Fruit fly (Drosophila melanogaster) whole organism, pupa: ENCODE measurements around the gene GluClalpha.

Experiments
- CG10348 ChIP-seq: fragments of 200-800 bp; sonication (Bioruptor generic); IDR thresholded peaks from 2 replicates; pipeline ENCODE4 v1.3.6; 2022; ENCODE audit warnings: missing biosample characterization, missing genetic modification characterization
- CG12605 ChIP-seq: fragments of 200-800 bp; sonication (Bioruptor generic); IDR thresholded peaks from 2 replicates; pipeline ENCODE4 v1.3.6; 2022; ENCODE audit warnings: missing biosample characterization, missing genetic modification characterization
- CG13204 ChIP-seq: fragments of 200-800 bp; sonication (Bioruptor generic); optimal IDR thresholded peaks from 2 replicates; lab custom pipeline; 2018; ENCODE audit warnings: missing biosample characterization, mild to moderate bottlenecking, missing genetic modification characterization, moderate library complexity
- CG14655 ChIP-seq: fragments of 200-800 bp; sonication (Bioruptor generic); optimal IDR thresholded peaks from 3 replicates; lab custom pipeline; 2017; ENCODE audit warnings: mild to moderate bottlenecking, missing biosample characterization, missing genetic modification reagents, missing genetic modification characterization
- CG15710 ChIP-seq: fragments of 200-800 bp; sonication (Bioruptor generic); optimal IDR thresholded peaks from 2 replicates; lab custom pipeline; 2018; ENCODE audit warnings: missing biosample characterization, mild to moderate bottlenecking, missing genetic modification characterization, moderate library complexity
- CG17806 ChIP-seq: fragments of 200-800 bp; sonication (Bioruptor generic); optimal IDR thresholded peaks from 2 replicates; lab custom pipeline; 2018; ENCODE audit warnings: missing biosample characterization, mild to moderate bottlenecking, missing genetic modification characterization, moderate library complexity
- CG32121 ChIP-seq: fragments of 200-800 bp; sonication (Bioruptor generic); IDR thresholded peaks from 2 replicates; pipeline ENCODE4 v1.3.6; 2022; ENCODE audit warnings: missing biosample characterization, missing genetic modification characterization
- CG34367 ChIP-seq: fragments of 200-800 bp; sonication (Bioruptor generic); optimal IDR thresholded peaks from 2 replicates; lab custom pipeline; 2018; ENCODE audit warnings: missing biosample characterization, mild to moderate bottlenecking, missing genetic modification characterization
- CG8159 ChIP-seq: fragments of 200-800 bp; sonication (Bioruptor generic); optimal IDR thresholded peaks from 3 replicates; lab custom pipeline; 2018; ENCODE audit warnings: missing biosample characterization, mild to moderate bottlenecking, missing genetic modification characterization, moderate library complexity
- CG8301 ChIP-seq: fragments of 200-800 bp; sonication (Bioruptor generic); optimal IDR thresholded peaks from 2 replicates; lab custom pipeline; 2018; ENCODE audit warnings: missing biosample characterization, mild to moderate bottlenecking, missing genetic modification characterization
- CG9948 ChIP-seq: fragments of 200-800 bp; sonication (Bioruptor generic); optimal IDR thresholded peaks from 2 replicates; lab custom pipeline; 2018; ENCODE audit warnings: missing biosample characterization, mild to moderate bottlenecking, missing genetic modification characterization, moderate library complexity
- EcR ChIP-seq: fragments of 200-800 bp; sonication (Bioruptor generic); optimal IDR thresholded peaks from 3 replicates; lab custom pipeline; 2019; ENCODE audit warnings: missing biosample characterization, missing genetic modification characterization, mild to moderate bottlenecking, moderate library complexity, missing genetic modification reagents
- Ets98B ChIP-seq: fragments of 200-800 bp; sonication (Bioruptor generic); IDR thresholded peaks from 2 replicates; pipeline ENCODE4 v1.3.6; 2022; ENCODE audit warnings: missing biosample characterization, missing genetic modification characterization
- gl ChIP-seq: fragments of 200-800 bp; sonication (Bioruptor generic); optimal IDR thresholded peaks from 2 replicates; lab custom pipeline; 2018; ENCODE audit warnings: missing biosample characterization, mild to moderate bottlenecking, missing genetic modification characterization

DNA sequence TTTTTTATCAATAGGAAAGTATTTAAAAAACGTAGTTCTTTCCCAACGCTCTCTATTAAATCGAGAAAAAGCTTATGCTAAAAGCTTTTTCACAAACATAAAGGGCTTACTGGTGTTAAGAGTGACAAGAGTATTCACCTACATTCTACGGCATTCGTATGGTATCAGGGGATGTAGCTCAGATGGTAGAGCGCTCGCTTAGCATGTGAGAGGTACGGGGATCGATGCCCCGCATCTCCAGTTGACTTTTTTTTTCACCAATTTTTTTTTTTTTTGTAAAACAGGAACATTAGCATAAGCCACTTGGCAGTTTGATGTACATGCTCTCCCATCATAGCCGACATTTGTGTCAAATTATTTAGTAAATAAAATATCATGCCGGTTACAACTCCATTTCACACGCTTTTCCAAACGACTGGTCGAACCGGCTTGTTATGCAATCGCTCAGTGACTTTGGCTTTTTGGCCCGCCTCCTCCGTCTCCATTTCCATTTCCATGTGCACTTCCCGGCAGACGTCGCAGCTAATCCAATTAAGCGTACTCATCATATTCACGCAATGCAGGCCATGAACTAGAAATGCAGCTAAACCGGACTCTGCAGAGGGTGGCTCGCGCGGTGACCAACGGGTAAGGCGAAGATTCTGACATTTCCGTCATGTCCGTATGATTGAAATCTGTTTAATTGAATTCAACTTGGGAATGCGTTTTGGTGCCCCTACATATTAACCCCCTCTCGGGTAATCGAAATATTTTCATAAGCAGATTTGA is 60.5 kb downstream of the GluClalpha start:
- TF ChIP-seq gl (no peak), CG32121 (GFP tag; lab: Robert Waterston, UW) (no peak), EcR (GFP tag; lab: Kevin White, UChicago) (no peak), CG34367 (no peak), Ets98B (GFP tag; lab: Robert Waterston, UW) (peak; percentile 20; the same call in 1 of the 2 replicates), CG17806 (tag; lab: Kevin White, UChicago) (no peak), CG13204 (no peak), CG8159 (tag; lab: Kevin White, UChicago) (no peak), CG10348 (GFP tag; lab: Robert Waterston, UW) (no peak), CG12605 (GFP tag; lab: Robert Waterston, UW) (no peak), CG14655 (GFP tag; lab: Kevin White, UChicago) (no peak), CG9948 (no peak), CG15710 (tag; lab: Kevin White, UChicago) (no peak), CG8301 (tag; lab: Kevin White, UChicago) (no peak)
